Worm (Caenorhabditis elegans): ENCODE results near the gene srz-78.

DNA sequence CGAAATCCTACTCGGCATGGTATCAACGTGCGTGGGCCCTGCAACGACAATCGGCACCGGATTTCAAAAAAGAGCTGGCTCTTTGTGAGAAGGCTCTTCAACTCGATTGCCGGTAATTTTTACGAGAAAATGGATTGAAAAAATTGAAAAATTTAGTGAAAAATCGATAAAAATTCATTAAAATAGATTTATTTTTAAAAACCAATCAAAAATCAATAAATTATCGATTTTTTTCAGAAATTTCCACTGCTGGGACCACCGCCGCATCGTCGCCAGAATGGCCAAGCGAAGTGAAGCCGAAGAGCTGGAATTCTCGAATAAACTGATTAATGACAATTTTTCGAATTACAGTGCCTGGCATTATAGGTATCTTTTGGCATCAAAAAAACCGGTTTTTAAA, 36.3 kb downstream of the srz-78 start:
- no peak for TF ChIP-seq ZK337.2 (GFP tag; IDR thresholded peaks at IDR 0.05)
- TF ChIP-seq ZK546.5 (tag; optimal IDR thresholded peaks at IDR 0.05): no peak
- no peak for TF ChIP-seq dpl-1 (GFP tag; optimal IDR thresholded peaks at IDR 0.05)
- no peak for TF ChIP-seq snpc-4 (tag; optimal IDR thresholded peaks at IDR 0.05)
- no peak for TF ChIP-seq ztf-11 (tag; optimal IDR thresholded peaks at IDR 0.05)

Measured in whole organism, L4 larva.